Fruit fly (Drosophila melanogaster) whole organism, pupa: ENCODE data around the gene TwdlT.

Source experiments
- CG12605 ChIP-seq: fragments of 200-800 bp; sonication (Bioruptor generic); IDR thresholded peaks from 2 replicates; pipeline ENCODE4 v1.3.6; 2022; ENCODE audit warnings: missing biosample characterization, missing genetic modification characterization
- CG13204 ChIP-seq: fragments of 200-800 bp; sonication (Bioruptor generic); optimal IDR thresholded peaks from 2 replicates; lab custom pipeline; 2018; ENCODE audit warnings: missing biosample characterization, mild to moderate bottlenecking, missing genetic modification characterization, moderate library complexity
- CG15710 ChIP-seq: fragments of 200-800 bp; sonication (Bioruptor generic); optimal IDR thresholded peaks from 2 replicates; lab custom pipeline; 2018; ENCODE audit warnings: missing biosample characterization, mild to moderate bottlenecking, missing genetic modification characterization, moderate library complexity
- CG32121 ChIP-seq: fragments of 200-800 bp; sonication (Bioruptor generic); IDR thresholded peaks from 2 replicates; pipeline ENCODE4 v1.3.6; 2022; ENCODE audit warnings: missing biosample characterization, missing genetic modification characterization
- EcR ChIP-seq: fragments of 200-800 bp; sonication (Bioruptor generic); optimal IDR thresholded peaks from 3 replicates; lab custom pipeline; 2019; ENCODE audit warnings: missing biosample characterization, missing genetic modification characterization, mild to moderate bottlenecking, moderate library complexity, missing genetic modification reagents
- Pif1B ChIP-seq: fragments of 200-800 bp; sonication (Bioruptor generic); optimal IDR thresholded peaks from 3 replicates; lab custom pipeline; 2016; ENCODE audit warnings: missing biosample characterization, missing genetic modification characterization
- gl ChIP-seq: fragments of 200-800 bp; sonication (Bioruptor generic); optimal IDR thresholded peaks from 2 replicates; lab custom pipeline; 2018; ENCODE audit warnings: missing biosample characterization, mild to moderate bottlenecking, missing genetic modification characterization

dm6 chr3R:27049549-27049948 lies 529 bp downstream of the TwdlT start:
- TF ChIP-seq CG32121 = no peak
- no peak for TF ChIP-seq EcR (GFP tag; lab: Kevin White, UChicago)
- no peak for TF ChIP-seq CG12605 (GFP tag; lab: Robert Waterston, UW)
- no peak for TF ChIP-seq Pif1B (GFP tag; lab: Kevin White, UChicago)
- TF ChIP-seq CG15710 (tag; lab: Kevin White, UChicago) = no peak
- TF ChIP-seq CG13204 (GFP tag; lab: Kevin White, UChicago) = no peak
- no peak for TF ChIP-seq gl (tag; lab: Kevin White, UChicago)
